Worm (Caenorhabditis elegans) whole organism, L2 larva: ENCODE data around the gene K07E1.1.

Experiments
- ZK546.5 ChIP-seq: sonication (generic microtip); optimal IDR thresholded peaks from 2 replicates; lab custom pipeline; 2017; ENCODE audit warnings: missing biosample characterization, missing genetic modification characterization
- blmp-1 ChIP-seq: sonication (generic microtip); optimal IDR thresholded peaks from 2 replicates; lab custom pipeline; 2017; ENCODE audit warnings: missing genetic modification characterization, mild to moderate bottlenecking, missing compliant biosample characterization, antibody characterized with exemption, moderate library complexity; ENCODE audit not compliant: insufficient read depth
- elt-3 ChIP-seq: sonication (generic microtip); optimal IDR thresholded peaks from 2 replicates; lab custom pipeline; 2017; ENCODE audit warnings: missing biosample characterization, missing genetic modification characterization
- nhr-11 ChIP-seq: fragments of 150-350 bp; optimal IDR thresholded peaks from 2 replicates; lab custom pipeline; 2014; ENCODE audit warnings: missing biosample characterization, missing genetic modification characterization
- nhr-237 ChIP-seq: fragments of 150-350 bp; optimal IDR thresholded peaks from 2 replicates; lab custom pipeline; 2014; ENCODE audit warnings: missing biosample characterization, missing genetic modification characterization
- snpc-4 ChIP-seq: fragments of 150-350 bp; optimal IDR thresholded peaks from 2 replicates; lab custom pipeline; 2014; ENCODE audit warnings: missing biosample characterization, missing genetic modification characterization
- unc-62 ChIP-seq: fragments of 150-350 bp; optimal IDR thresholded peaks from 2 replicates; lab custom pipeline; 2014; ENCODE audit warnings: missing biosample characterization, missing genetic modification reagents, missing genetic modification characterization
- ztf-11 ChIP-seq: sonication (generic microtip); optimal IDR thresholded peaks from 2 replicates; lab custom pipeline; 2017; ENCODE audit warnings: missing biosample characterization, missing genetic modification characterization

DNA sequence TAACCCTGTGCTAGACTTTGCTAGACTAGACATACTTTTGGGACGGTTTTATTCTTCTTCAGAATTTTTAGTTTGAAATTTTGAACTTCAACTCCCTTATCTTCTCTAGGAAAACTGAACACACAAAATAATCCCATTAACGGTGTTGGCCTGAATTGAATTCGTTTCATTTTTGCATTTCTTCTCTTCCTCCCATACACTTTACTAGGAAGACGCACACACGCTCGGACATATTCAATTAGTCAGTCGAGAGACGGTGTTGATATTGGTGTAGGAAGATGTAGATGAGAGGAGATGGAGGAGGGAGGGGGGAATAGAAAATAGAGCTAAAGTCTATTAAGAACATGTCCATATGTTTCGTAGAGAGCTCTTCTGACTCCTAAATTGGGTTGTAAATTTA lies 23.8 kb downstream of the K07E1.1 start:
- TF ChIP-seq nhr-11 (tag; lab: Kevin White, UChicago) (no peak), ztf-11 (no peak), blmp-1 (tag; lab: Kevin White, UChicago) (no peak), elt-3 (tag; lab: Kevin White, UChicago) (no peak), snpc-4 (tag; lab: Kevin White, UChicago) (no peak), nhr-237 (tag; lab: Kevin White, UChicago) (no peak), unc-62 (GFP tag; lab: Kevin White, UChicago) (no peak), ZK546.5 (tag; lab: Kevin White, UChicago) (no peak)
